Worm (Caenorhabditis elegans): Measurements from ENCODE around the gene F25H9.6.

The F25H9.6 gene

DNA sequence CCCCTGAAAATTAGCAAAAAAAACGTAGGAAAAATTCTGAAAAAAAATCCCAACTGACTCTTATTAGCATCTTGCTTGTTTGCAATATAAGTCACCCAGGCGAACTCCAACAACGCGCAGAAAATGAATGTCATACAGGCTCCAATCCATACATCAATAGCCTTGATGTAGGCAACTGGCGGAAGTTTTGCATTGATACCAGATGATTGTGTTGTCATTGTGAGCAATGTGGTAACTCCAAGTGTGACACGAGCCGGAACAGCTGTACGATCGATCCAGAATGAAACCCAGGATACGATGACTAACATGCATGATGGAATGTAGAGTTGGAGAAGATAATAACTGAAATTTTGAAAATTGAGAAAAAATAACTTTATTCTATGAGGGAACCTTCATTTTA lies 31.1 kb upstream of the F25H9.6 start:
- TF ChIP-seq F49E8.2 (tag; optimal IDR thresholded peaks at IDR 0.05; ENCODE audit: insufficient read depth): no peak
- TF ChIP-seq T26A5.8 (tag; optimal IDR thresholded peaks at IDR 0.05): no peak

- no peak for TF ChIP-seq mel-28 (tag; optimal IDR thresholded peaks at IDR 0.05; ENCODE audit: borderline replicate concordance)
- no peak for TF ChIP-seq hsf-1 (GFP tag; IDR thresholded peaks at IDR 0.05)
- no peak for TF ChIP-seq madf-3 (GFP tag; IDR thresholded peaks at IDR 0.05)
- no peak for TF ChIP-seq madf-10 (tag; optimal IDR thresholded peaks at IDR 0.05)
- no peak for TF ChIP-seq cebp-1 (GFP tag; IDR thresholded peaks at IDR 0.05)
- TF ChIP-seq cebp-1 (tag; optimal IDR thresholded peaks at IDR 0.05): peak; percentile 7
- TF ChIP-seq lin-40 (tag; optimal IDR thresholded peaks at IDR 0.05): peak; percentile 26
- TF ChIP-seq F23B12.7 (tag; optimal IDR thresholded peaks at IDR 0.05; ENCODE audit: insufficient read depth): peak; percentile 32
- no peak for TF ChIP-seq C17E4.6 (GFP tag; IDR thresholded peaks at IDR 0.05)
- TF ChIP-seq efl-1 (GFP tag; optimal IDR thresholded peaks at IDR 0.05): no peak
- TF ChIP-seq lsl-1 (GFP tag; optimal IDR thresholded peaks at IDR 0.05): peak; percentile 32
- peak; percentile 98 for TF ChIP-seq attf-3 (GFP tag; conservative IDR thresholded peaks at IDR 0.05)
- TF ChIP-seq snpc-4 (GFP tag; optimal IDR thresholded peaks at IDR 0.05): no peak
- TF ChIP-seq snpc-4 (tag; optimal IDR thresholded peaks at IDR 0.05): peak in 1 of 4 experiments; percentile 50
- no peak for TF ChIP-seq Y53F4B.3 (GFP tag; IDR thresholded peaks at IDR 0.05)
- TF ChIP-seq Y56A3A.18 (GFP tag; IDR thresholded peaks at IDR 0.05): no peak
- TF ChIP-seq B0019.2 (GFP tag; conservative IDR thresholded peaks at IDR 0.05): no peak
- TF ChIP-seq gei-17 (GFP tag; optimal IDR thresholded peaks at IDR 0.05): no peak
- TF ChIP-seq ceh-100 (GFP tag; IDR thresholded peaks at IDR 0.05): no peak
- peak; percentile 65; the same call in 1 of the 2 replicates for TF ChIP-seq dox-1 (GFP tag; IDR thresholded peaks at IDR 0.05)
- no peak for TF ChIP-seq F57A8.1 (GFP tag; optimal IDR thresholded peaks at IDR 0.05)
- peak; percentile 5 for TF ChIP-seq K12H6.12 (tag; optimal IDR thresholded peaks at IDR 0.05)
- TF ChIP-seq Y67H2A.10 (GFP tag; conservative IDR thresholded peaks at IDR 0.05): no peak
- peak; percentile 7 for TF ChIP-seq tbp1 (GFP tag; optimal IDR thresholded peaks at IDR 0.05)
- peak; percentile 29; the same call in 1 of the 2 replicates for TF ChIP-seq hmg-1.2 (GFP tag; IDR thresholded peaks at IDR 0.05)
- TF ChIP-seq ztf-6 (GFP tag; IDR thresholded peaks at IDR 0.05): no peak
- no peak for TF ChIP-seq lin-54 (GFP tag; optimal IDR thresholded peaks at IDR 0.05)
- TF ChIP-seq hlh-26 (GFP tag; conservative IDR thresholded peaks at IDR 0.05): no peak
Measured at ce11 chrV:13497322-13497847, 29.2 kb upstream of the F25H9.6 start, which contains the start of the genes eea-1 and gut-2. Gene eea-1 (minus strand): TSS chrV:13497372. Gene gut-2 (plus strand): TSS chrV:13497690.

ce11 chrV:13489830-13490229 lies 21.7 kb upstream of the F25H9.6 start, which contains the start of gene T10G3.3:
Gene T10G3.3 (minus strand): TSS chrV:13490199.
- no peak for TF ChIP-seq lin-54 (GFP tag; optimal IDR thresholded peaks at IDR 0.05)

DNA sequence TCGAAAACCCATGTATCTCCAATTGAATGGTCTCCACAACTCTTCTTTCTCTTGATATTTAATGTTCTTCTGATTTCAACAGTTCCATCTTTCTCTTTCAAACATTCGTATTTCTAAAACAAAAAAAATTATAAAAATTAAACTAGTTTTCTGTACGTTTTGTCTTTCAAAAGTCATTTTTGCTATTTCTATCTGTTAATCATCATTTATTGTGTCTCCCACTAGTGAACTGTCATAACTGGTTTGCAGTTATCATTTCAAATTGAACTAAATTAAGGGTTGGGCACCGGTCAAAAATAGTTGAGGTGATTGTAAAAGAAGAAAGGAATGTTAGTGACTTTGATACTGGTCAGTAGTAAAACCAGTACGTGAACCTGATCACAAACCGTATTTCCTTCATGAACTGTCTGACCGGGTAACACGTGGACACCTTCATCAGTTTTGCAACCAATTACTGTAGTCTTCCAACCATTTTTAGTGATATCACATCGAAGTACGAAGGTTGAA lies 20.2 kb upstream of the F25H9.6 start:
- TF ChIP-seq attf-3 (GFP tag; conservative IDR thresholded peaks at IDR 0.05) (no peak), ekl-4 (GFP tag; IDR thresholded peaks at IDR 0.05) (no peak)

DNA sequence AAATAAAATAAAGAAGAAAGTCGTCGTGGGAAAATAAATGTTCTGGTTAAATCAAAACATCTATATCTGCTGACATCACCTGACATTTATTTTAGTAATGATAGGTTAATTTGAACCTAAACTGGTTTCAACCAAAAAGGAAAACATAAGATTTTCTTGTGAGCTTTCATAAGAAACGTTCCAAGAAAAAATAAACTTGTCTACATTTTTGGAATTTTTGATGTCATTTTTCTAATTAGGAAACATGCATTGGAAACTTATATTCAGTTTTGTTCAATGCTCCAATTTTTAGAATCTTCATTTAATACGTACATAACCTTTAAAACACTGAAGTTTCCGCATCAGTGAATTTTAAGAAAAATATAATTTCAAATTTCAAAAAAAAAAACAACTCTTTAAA lies 17.6 kb upstream of the F25H9.6 start:
- no peak for TF ChIP-seq rec-8 (tag; optimal IDR thresholded peaks at IDR 0.05)
- TF ChIP-seq F39B2.1 (GFP tag; IDR thresholded peaks at IDR 0.05): no peak
- no peak for TF ChIP-seq B0019.2 (GFP tag; conservative IDR thresholded peaks at IDR 0.05)
- no peak for TF ChIP-seq ztf-3 (GFP tag; optimal IDR thresholded peaks at IDR 0.05)
- TF ChIP-seq Y79H2A.3 (GFP tag; conservative IDR thresholded peaks at IDR 0.05): no peak
- no peak for TF ChIP-seq somi-1 (GFP tag; optimal IDR thresholded peaks at IDR 0.05)
- TF ChIP-seq nhr-80 (tag; optimal IDR thresholded peaks at IDR 0.05): no peak
- TF ChIP-seq ama-1 (optimal IDR thresholded peaks at IDR 0.05): no peak
- TF ChIP-seq ama-1 (GFP tag; optimal IDR thresholded peaks at IDR 0.05): no peak
- no peak for TF ChIP-seq mel-28 (tag; optimal IDR thresholded peaks at IDR 0.05; ENCODE audit: borderline replicate concordance)
- no peak for TF ChIP-seq mcd-1 (GFP tag; IDR thresholded peaks at IDR 0.05)
